Fruit fly (Drosophila melanogaster): ENCODE measurements around the gene CG1924.

The CG1924 gene

DNA sequence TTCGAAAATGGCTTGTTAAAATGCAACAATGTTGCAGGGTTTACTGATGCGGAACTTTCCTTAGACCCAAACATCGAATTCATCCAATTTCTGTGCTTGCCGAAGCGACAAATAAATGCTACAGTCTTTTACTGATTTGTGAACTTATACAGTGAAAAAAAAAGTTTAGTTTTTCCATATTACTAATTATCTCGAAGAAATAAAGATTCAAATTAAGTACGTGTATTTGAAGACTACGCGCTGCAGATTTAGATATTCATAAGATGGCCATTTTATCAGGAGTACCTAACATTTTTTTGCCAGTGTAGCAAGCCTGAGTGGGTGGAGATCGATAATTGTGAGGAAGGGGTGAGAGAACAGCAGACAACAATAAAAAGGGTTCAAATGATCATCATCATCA is 43.1 kb upstream of the CG1924 start (continued):
- TF ChIP-seq TFAM (GFP tag; optimal IDR thresholded peaks at IDR 0.05) (no peak), hkb (optimal IDR thresholded peaks at IDR 0.05) (no peak), hkb (GFP tag; IDR thresholded peaks at IDR 0.05) (no peak; the same call in 1 of the 2 replicates), onecut (GFP tag; IDR thresholded peaks at IDR 0.05) (peak; percentile 83), eyg (GFP tag; optimal IDR thresholded peaks at IDR 0.05) (peak; percentile 52), Dip2 (GFP tag; IDR thresholded peaks at IDR 0.05) (no peak), CG11695 (GFP tag; IDR thresholded peaks at IDR 0.05) (peak; percentile 61; the same call in 1 of the 3 replicates), tx (GFP tag; optimal IDR thresholded peaks at IDR 0.05) (no peak), CG3163 (GFP tag; optimal IDR thresholded peaks at IDR 0.05) (peak; percentile 0), ind (GFP tag; optimal IDR thresholded peaks at IDR 0.05) (peak; percentile 42), CG16815 (GFP tag; optimal IDR thresholded peaks at IDR 0.05) (no peak), caup (GFP tag; optimal IDR thresholded peaks at IDR 0.05; ENCODE audit: severe bottlenecking) (no peak), CG12659 (GFP tag; optimal IDR thresholded peaks at IDR 0.05) (no peak), ham (GFP tag; IDR thresholded peaks at IDR 0.05) (no peak), CTCF (GFP tag; optimal IDR thresholded peaks at IDR 0.05) (peak; percentile 15), ro (GFP tag; IDR thresholded peaks at IDR 0.05) (no peak), ttk (GFP tag; IDR thresholded peaks at IDR 0.05) (peak; percentile 61), so (GFP tag; IDR thresholded peaks at IDR 0.05) (peak; percentile 38; the same call in 1 of the 3 replicates), HLHmδ (GFP tag; optimal IDR thresholded peaks at IDR 0.05) (no peak), CHES-1-like (GFP tag; optimal IDR thresholded peaks at IDR 0.05) (no peak), schlank (tag; optimal IDR thresholded peaks at IDR 0.05) (no peak), CG31365 (tag; optimal IDR thresholded peaks at IDR 0.05) (no peak), E2f2 (GFP tag; IDR thresholded peaks at IDR 0.05) (no peak), CG14014 (GFP tag; IDR thresholded peaks at IDR 0.05) (peak; percentile 23; the same call in 1 of the 2 replicates), pan (optimal IDR thresholded peaks at IDR 0.05) (no peak), pan (GFP tag; optimal IDR thresholded peaks at IDR 0.05 in 1 of 2, IDR thresholded peaks at IDR 0.05 in 1 of 2) (peak in 1 of 2 experiments; percentile 66), HLH4C (GFP tag; IDR thresholded peaks at IDR 0.05; ENCODE audit: partially characterized antibody) (no peak), pros (GFP tag; optimal IDR thresholded peaks at IDR 0.05) (no peak), Sox100B (GFP tag; optimal IDR thresholded peaks at IDR 0.05) (peak; percentile 23), CG11456 (GFP tag; IDR thresholded peaks at IDR 0.05) (peak; percentile 58; the same call in 1 of the 3 replicates), CG9727 (GFP tag; optimal IDR thresholded peaks at IDR 0.05) (peak; percentile 59), CG7357 (GFP tag; IDR thresholded peaks at IDR 0.05) (peak; percentile 37; the same call in 1 of the 3 replicates), CG10274 (GFP tag; optimal IDR thresholded peaks at IDR 0.05) (no peak), sima (GFP tag; optimal IDR thresholded peaks at IDR 0.05) (peak; percentile 12), CG1832 (GFP tag; optimal IDR thresholded peaks at IDR 0.05) (no peak), CG10959 (GFP tag; IDR thresholded peaks at IDR 0.05) (no peak), z (GFP tag; IDR thresholded peaks at IDR 0.05) (no peak), otp (GFP tag; IDR thresholded peaks at IDR 0.05) (peak; percentile 80), Doc2 (GFP tag; IDR thresholded peaks at IDR 0.05) (no peak), dpn (GFP tag; optimal IDR thresholded peaks at IDR 0.05) (peak; percentile 44 to 79), chm (GFP tag; IDR thresholded peaks at IDR 0.05) (no peak), CG11560 (tag; IDR thresholded peaks at IDR 0.05) (no peak), zfh1 (GFP tag; IDR thresholded peaks at IDR 0.05) (peak; percentile 61; the same call in 2 of the 3 replicates), pho (GFP tag; optimal IDR thresholded peaks at IDR 0.05) (no peak), fu2 (GFP tag; optimal IDR thresholded peaks at IDR 0.05) (no peak), nom (GFP tag; optimal IDR thresholded peaks at IDR 0.05) (no peak), lab (GFP tag; optimal IDR thresholded peaks at IDR 0.05) (no peak), seq (GFP tag; IDR thresholded peaks at IDR 0.05) (no peak), CG30020 (tag; optimal IDR thresholded peaks at IDR 0.05) (peak; percentile 16), amos (GFP tag; IDR thresholded peaks at IDR 0.05; ENCODE audit: partially characterized antibody) (no peak), CG3065 (GFP tag; optimal IDR thresholded peaks at IDR 0.05) (no peak), CG8359 (GFP tag; optimal IDR thresholded peaks at IDR 0.05; ENCODE audit: borderline replicate concordance) (peak; percentile 10), Gug (GFP tag; IDR thresholded peaks at IDR 0.05) (peak; percentile 54; the same call in 3 of the 4 replicates)

Measured in whole organism, embryonic.